Worm (Caenorhabditis elegans): ENCODE measurements around the gene set-9.

- TF ChIP-seq B0310.2 (tag; optimal IDR thresholded peaks at IDR 0.05) (no peak), F13C5.2 (tag; optimal IDR thresholded peaks at IDR 0.05) (no peak), flt-1 (GFP tag; IDR thresholded peaks at IDR 0.05) (no peak), scrt-1 (GFP tag; IDR thresholded peaks at IDR 0.05) (no peak), hmbx-1 (tag; optimal IDR thresholded peaks at IDR 0.05) (no peak), sea-1 (GFP tag; conservative IDR thresholded peaks at IDR 0.05) (no peak), ceh-13 (GFP tag; optimal IDR thresholded peaks at IDR 0.05) (no peak), ama-1 (optimal IDR thresholded peaks at IDR 0.05) (no peak), ceh-36 (tag; optimal IDR thresholded peaks at IDR 0.05) (no peak)
Observed at ce11 chrIV:4269308-4269707, 38.4 kb upstream of the set-9 start, which contains the start of gene F36A4.3.

All from whole organism, early embryonic.